Worm (Caenorhabditis elegans) whole organism, young adult: Measurements from ENCODE around the gene sri-6.
A peak's percentile ranks its signal among the peaks of the same experiment; 100 is the strongest.

ENCODE experiments used
- B0336.3 ChIP-seq: fragments of 200-800 bp; sonication (Bioruptor generic); IDR thresholded peaks from 2 replicates; pipeline ENCODE4 v1.3.6; 2022; ENCODE audit warnings: missing genetic modification characterization, missing compliant biosample characterization
- C06A6.2 ChIP-seq: fragments of 200-800 bp; sonication (Bioruptor generic); conservative IDR thresholded peaks from 2 replicates; pipeline ENCODE4 v1.3.6; 2022; ENCODE audit warnings: missing genetic modification characterization, missing compliant biosample characterization
- F22D6.2 ChIP-seq: sonication (generic microtip); optimal IDR thresholded peaks from 2 replicates; lab custom pipeline; 2016; ENCODE audit warnings: mild to moderate bottlenecking, missing genetic modification characterization, missing compliant biosample characterization
- F23B12.7 ChIP-seq: sonication (generic microtip); optimal IDR thresholded peaks from 2 replicates; lab custom pipeline; 2017; ENCODE audit warnings: missing genetic modification characterization, mild to moderate bottlenecking, missing compliant biosample characterization, antibody characterized with exemption, moderate library complexity; ENCODE audit not compliant: insufficient read depth
- T26A5.8 ChIP-seq: sonication (generic microtip); optimal IDR thresholded peaks from 2 replicates; lab custom pipeline; 2016; ENCODE audit warnings: missing genetic modification characterization, missing compliant biosample characterization
- Y95B8A.8 ChIP-seq: fragments of 200-800 bp; sonication (Bioruptor generic); IDR thresholded peaks from 2 replicates; pipeline ENCODE4 v1.3.6; 2022; ENCODE audit warnings: missing genetic modification reagents, missing genetic modification characterization, missing compliant biosample characterization
- ZK185.1 ChIP-seq: sonication (generic microtip); optimal IDR thresholded peaks from 2 replicates; lab custom pipeline; 2016; ENCODE audit warnings: mild to moderate bottlenecking, missing genetic modification characterization, missing compliant biosample characterization; ENCODE audit not compliant: poor library complexity, severe bottlenecking
- akir-1 ChIP-seq: fragments of 200-800 bp; sonication (Bioruptor generic); optimal IDR thresholded peaks from 2 replicates; lab custom pipeline; 2018; ENCODE audit warnings: mild to moderate bottlenecking, missing genetic modification characterization, moderate library complexity, missing compliant biosample characterization
- ama-1 ChIP-seq, 3 experiments: fragments of 150-350 bp in 1 of 3; sonication (generic microtip) in 2 of 3; optimal IDR thresholded peaks; 2 replicates each; lab custom pipeline; 2014 to 2018; ENCODE audit warnings: missing biosample characterization in 2 of 3, missing genetic modification characterization in 2 of 3, missing genetic modification reagents in 2 of 3
- aptf-2 ChIP-seq: fragments of 200-800 bp; sonication (Bioruptor generic); conservative IDR thresholded peaks from 2 replicates; pipeline ENCODE4 v1.3.6; 2022; ENCODE audit warnings: missing genetic modification reagents, missing genetic modification characterization, missing compliant biosample characterization
- attf-3 ChIP-seq: fragments of 200-800 bp; sonication (Bioruptor generic); conservative IDR thresholded peaks from 2 replicates; pipeline ENCODE4 v1.3.6; 2022; ENCODE audit warnings: missing genetic modification reagents, missing genetic modification characterization, missing compliant biosample characterization
- bed-2 ChIP-seq: fragments of 200-800 bp; sonication (Bioruptor generic); IDR thresholded peaks from 2 replicates; pipeline ENCODE4 v1.3.6; 2022; ENCODE audit warnings: missing genetic modification reagents, missing genetic modification characterization, missing compliant biosample characterization
- cebp-1 ChIP-seq, 2 experiments: fragments of 200-800 bp in 1 of 2; sonication (Bioruptor generic) in 1 of 2; sonication (generic microtip) in 1 of 2; IDR thresholded peaks in 1 of 2; optimal IDR thresholded peaks in 1 of 2; 2 replicates each; pipeline versions ENCODE4 v1.3.6 to Lab custom; 2017 to 2022; ENCODE audit warnings: missing compliant biosample characterization in 2 of 2, missing genetic modification characterization in 2 of 2, mild to moderate bottlenecking in 1 of 2, missing genetic modification reagents in 1 of 2, moderate library complexity in 1 of 2
- ceh-100 ChIP-seq: fragments of 200-800 bp; sonication (Bioruptor generic); IDR thresholded peaks from 2 replicates; pipeline ENCODE4 v1.3.6; 2022; ENCODE audit warnings: missing genetic modification reagents, missing genetic modification characterization, missing compliant biosample characterization
- ceh-40 ChIP-seq: fragments of 200-800 bp; sonication (Bioruptor generic); IDR thresholded peaks from 2 replicates; pipeline ENCODE4 v1.3.6; 2022; ENCODE audit warnings: missing genetic modification characterization, missing compliant biosample characterization
- ceh-91 ChIP-seq: fragments of 200-800 bp; sonication (Bioruptor generic); IDR thresholded peaks from 2 replicates; pipeline ENCODE4 v1.3.6; 2022; ENCODE audit warnings: missing genetic modification reagents, missing genetic modification characterization, missing compliant biosample characterization
- dox-1 ChIP-seq: fragments of 200-800 bp; sonication (Bioruptor generic); IDR thresholded peaks from 2 replicates; pipeline ENCODE4 v1.3.6; 2022; ENCODE audit warnings: missing genetic modification reagents, missing genetic modification characterization, missing compliant biosample characterization
- efl-1 ChIP-seq: fragments of 150-350 bp; optimal IDR thresholded peaks from 2 replicates; lab custom pipeline; 2014; ENCODE audit warnings: missing biosample characterization, missing genetic modification reagents, missing genetic modification characterization
- egl-18 ChIP-seq: fragments of 200-800 bp; sonication (Bioruptor generic); IDR thresholded peaks from 2 replicates; pipeline ENCODE4 v1.3.6; 2022; ENCODE audit warnings: missing genetic modification reagents, missing genetic modification characterization, missing compliant biosample characterization
- ekl-4 ChIP-seq: fragments of 200-800 bp; sonication (Bioruptor generic); IDR thresholded peaks from 2 replicates; pipeline ENCODE4 v1.3.6; 2022; ENCODE audit warnings: missing genetic modification reagents, missing genetic modification characterization, missing compliant biosample characterization
- hmg-20 ChIP-seq: fragments of 200-800 bp; sonication (Bioruptor generic); IDR thresholded peaks from 2 replicates; pipeline ENCODE4 v1.3.6; 2022; ENCODE audit warnings: missing genetic modification reagents, missing genetic modification characterization, missing compliant biosample characterization
- lag-1 ChIP-seq: fragments of 200-800 bp; sonication (Bioruptor generic); IDR thresholded peaks from 2 replicates; pipeline ENCODE4 v1.3.6; 2022; ENCODE audit warnings: missing genetic modification reagents, missing genetic modification characterization, missing compliant biosample characterization
- lin-35 ChIP-seq, 3 experiments: fragments of 150-350 bp in 2 of 3; sonication (generic microtip) in 1 of 3; optimal IDR thresholded peaks; 2 replicates each; lab custom pipeline; 2014 to 2018; ENCODE audit warnings: missing biosample characterization in 3 of 3, missing genetic modification characterization in 3 of 3, missing genetic modification reagents in 3 of 3
- lin-54 ChIP-seq: fragments of 200-800 bp; sonication (Bioruptor generic); optimal IDR thresholded peaks from 2 replicates; lab custom pipeline; 2018; ENCODE audit warnings: mild to moderate bottlenecking, missing genetic modification characterization, missing compliant biosample characterization
- madf-10 ChIP-seq: sonication (generic microtip); optimal IDR thresholded peaks from 2 replicates; lab custom pipeline; 2016; ENCODE audit warnings: mild to moderate bottlenecking, missing genetic modification characterization, missing compliant biosample characterization
- madf-3 ChIP-seq: fragments of 200-800 bp; sonication (Bioruptor generic); IDR thresholded peaks from 2 replicates; pipeline ENCODE4 v1.3.6; 2022; ENCODE audit warnings: missing genetic modification reagents, missing genetic modification characterization, missing compliant biosample characterization
- madf-6 ChIP-seq: fragments of 200-800 bp; sonication (Bioruptor generic); IDR thresholded peaks from 2 replicates; pipeline ENCODE4 v1.3.6; 2022; ENCODE audit warnings: missing genetic modification reagents, missing genetic modification characterization, missing compliant biosample characterization
- mcd-1 ChIP-seq: fragments of 200-800 bp; sonication (Bioruptor generic); IDR thresholded peaks from 2 replicates; pipeline ENCODE4 v1.3.6; 2022; ENCODE audit warnings: missing genetic modification reagents, missing genetic modification characterization, missing compliant biosample characterization
- mel-28 ChIP-seq: sonication (generic microtip); optimal IDR thresholded peaks from 2 replicates; lab custom pipeline; 2016; ENCODE audit warnings: borderline replicate concordance, mild to moderate bottlenecking, missing genetic modification characterization, missing compliant biosample characterization
- nfya-1 ChIP-seq: sonication (generic microtip); optimal IDR thresholded peaks from 2 replicates; lab custom pipeline; 2017; ENCODE audit warnings: antibody characterized with exemption, missing compliant biosample characterization, missing genetic modification characterization, borderline replicate concordance; ENCODE audit not compliant: insufficient read depth
- nhr-80 ChIP-seq: sonication (generic microtip); optimal IDR thresholded peaks from 2 replicates; lab custom pipeline; 2016; ENCODE audit warnings: missing genetic modification characterization, missing compliant biosample characterization
- pha-4 ChIP-seq: fragments of 150-350 bp; sonication (generic microtip); optimal IDR thresholded peaks from 2 replicates; lab custom pipeline; 2014; ENCODE audit warnings: missing biosample characterization, missing genetic modification reagents, missing genetic modification characterization
- rec-8 ChIP-seq, 2 experiments: sonication (generic microtip); optimal IDR thresholded peaks; 2 replicates each; lab custom pipeline; 2016; ENCODE audit warnings: mild to moderate bottlenecking in 2 of 2, missing genetic modification characterization in 2 of 2, missing genetic modification reagents in 2 of 2, missing genotype in 2 of 2, missing biosample characterization in 1 of 2, missing compliant biosample characterization in 1 of 2, moderate library complexity in 1 of 2
- repo-1 ChIP-seq: sonication (generic microtip); optimal IDR thresholded peaks from 2 replicates; lab custom pipeline; 2017; ENCODE audit warnings: mild to moderate bottlenecking, missing genetic modification characterization, missing compliant biosample characterization
- rpc-1 ChIP-seq, 2 experiments: fragments of 150-350 bp in 1 of 2; sonication (generic microtip) in 1 of 2; optimal IDR thresholded peaks; 2 replicates each; lab custom pipeline; 2014 to 2018; ENCODE audit warnings: missing biosample characterization in 1 of 2, missing genetic modification characterization in 1 of 2, missing genetic modification reagents in 1 of 2, missing genotype in 1 of 2
- snpc-1.3 ChIP-seq: sonication (generic microtip); optimal IDR thresholded peaks from 2 replicates; lab custom pipeline; 2017; ENCODE audit warnings: missing genetic modification characterization, mild to moderate bottlenecking, missing compliant biosample characterization, antibody characterized with exemption, moderate library complexity, missing genotype, missing genetic modification reagents; ENCODE audit not compliant: insufficient read depth
- snpc-4 ChIP-seq, 5 experiments: fragments of 150-350 bp in 1 of 5; sonication (generic microtip) in 4 of 5; optimal IDR thresholded peaks; 2 replicates each; lab custom pipeline; 2014 to 2018; ENCODE audit warnings: missing genetic modification characterization in 5 of 5, missing biosample characterization in 3 of 5, antibody characterized with exemption in 2 of 5, mild to moderate bottlenecking in 2 of 5, missing compliant biosample characterization in 2 of 5, missing genotype in 2 of 5, moderate library complexity in 2 of 5, missing genetic modification reagents in 1 of 5
- tbp1 ChIP-seq: fragments of 200-800 bp; sonication (Bioruptor generic); optimal IDR thresholded peaks from 2 replicates; lab custom pipeline; 2018; ENCODE audit warnings: mild to moderate bottlenecking, missing genetic modification characterization, missing compliant biosample characterization
- xnd-1 ChIP-seq: sonication (generic microtip); optimal IDR thresholded peaks from 2 replicates; lab custom pipeline; 2016; ENCODE audit warnings: missing genotype, missing genetic modification reagents, missing genetic modification characterization, missing compliant biosample characterization
- ztf-18 ChIP-seq: sonication (generic microtip); optimal IDR thresholded peaks from 2 replicates; lab custom pipeline; 2016; ENCODE audit warnings: missing genotype, mild to moderate bottlenecking, missing genetic modification characterization, missing compliant biosample characterization
- ztf-26 ChIP-seq: sonication (generic microtip); optimal IDR thresholded peaks from 2 replicates; lab custom pipeline; 2017; ENCODE audit warnings: missing genetic modification characterization, missing compliant biosample characterization
- ztf-28 ChIP-seq: fragments of 200-800 bp; sonication (Bioruptor generic); IDR thresholded peaks from 2 replicates; pipeline ENCODE4 v1.3.6; 2022; ENCODE audit warnings: missing genetic modification reagents, missing genetic modification characterization, missing compliant biosample characterization

sri-6 gene

DNA sequence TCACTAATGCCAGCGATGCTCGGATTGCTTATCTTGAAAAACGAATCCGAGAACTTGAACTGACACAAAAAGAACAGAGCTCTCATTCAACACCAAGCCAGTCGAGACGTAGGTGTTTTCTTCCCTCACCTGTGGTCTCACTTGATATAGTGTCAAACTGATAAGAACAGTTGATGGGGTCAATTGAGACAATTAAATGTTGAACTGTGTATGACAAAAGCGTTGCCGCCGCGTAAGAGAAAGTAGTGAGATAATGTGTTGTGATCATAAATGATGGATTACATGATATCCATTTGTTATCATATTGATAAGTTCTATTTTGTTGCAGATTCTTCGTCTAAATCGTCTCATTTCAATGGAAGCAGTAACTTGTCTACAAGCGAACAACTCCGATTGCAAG is 11.8 kb upstream of the sri-6 start:
- peak; percentile 22 for TF ChIP-seq nhr-80 (tag; lab: Kevin White, UChicago)
- no peak for TF ChIP-seq hmg-20 (GFP tag; lab: Robert Waterston, UW)
- TF ChIP-seq aptf-2 = no peak

DNA sequence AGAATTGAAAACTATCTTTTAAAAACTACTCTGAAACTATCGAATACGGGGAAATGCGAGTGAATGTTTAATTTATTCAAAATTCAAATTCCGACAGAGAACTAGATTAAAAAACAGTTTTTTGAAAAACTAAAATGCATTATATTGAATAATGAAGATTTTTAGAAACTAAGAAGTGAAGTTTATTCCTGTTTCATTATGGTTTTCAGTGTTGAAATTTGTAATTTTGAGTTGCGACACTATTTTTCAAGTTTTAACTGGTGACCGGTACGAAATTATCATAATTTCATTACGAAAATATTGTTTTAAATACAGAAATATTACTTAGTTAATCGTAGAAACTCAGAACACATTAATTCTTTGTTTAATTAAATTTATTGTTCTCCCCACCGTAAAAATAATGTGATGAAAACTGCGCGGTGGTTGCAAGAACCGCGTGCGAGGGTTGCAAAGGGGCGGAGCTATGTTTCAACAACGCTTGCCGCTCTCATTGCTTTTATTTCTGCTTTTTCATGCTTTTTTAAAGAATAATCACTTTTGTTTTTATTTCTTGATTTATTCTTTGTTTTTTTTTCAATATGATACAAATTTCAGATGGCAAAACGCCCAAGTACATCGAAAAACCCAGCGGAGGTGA is 9.2 kb upstream of the sri-6 start, which contains the start of gene him-17:
TSS of gene him-17 (plus strand) at position 595 of the 637 bp plus-strand sequence.
- TF ChIP-seq mel-28 (tag; lab: Kevin White, UChicago) = no peak
- peak in 1 of 3 experiments; percentile 17 for TF ChIP-seq lin-35 (GFP tag; optimal IDR thresholded peaks at IDR 0.05; lab: Kevin White, UChicago)
- no peak for TF ChIP-seq xnd-1 (tag; lab: Kevin White, UChicago)
- no peak for TF ChIP-seq cebp-1 (GFP tag; IDR thresholded peaks at IDR 0.05; lab: Robert Waterston, UW)
- peak; percentile 45 for TF ChIP-seq cebp-1 (tag; optimal IDR thresholded peaks at IDR 0.05; lab: Kevin White, UChicago)
- no peak for TF ChIP-seq madf-10 (tag; lab: Kevin White, UChicago)
- no peak for TF ChIP-seq ZK185.1
- TF ChIP-seq ztf-26 = no peak
- TF ChIP-seq ceh-100 (GFP tag; lab: Robert Waterston, UW) = peak; percentile 41; the same call in 1 of the 2 replicates
- TF ChIP-seq ztf-28 (GFP tag; lab: Robert Waterston, UW) = no peak
- no peak for TF ChIP-seq akir-1 (GFP tag; lab: Kevin White, UChicago)
- no peak for TF ChIP-seq ztf-18 (tag; lab: Kevin White, UChicago)
- no peak for TF ChIP-seq ekl-4 (GFP tag; lab: Robert Waterston, UW)
- no peak for TF ChIP-seq snpc-4 (GFP tag; optimal IDR thresholded peaks at IDR 0.05; lab: Kevin White, UChicago)
- TF ChIP-seq snpc-4 (tag; optimal IDR thresholded peaks at IDR 0.05; lab: Kevin White, UChicago) = peak in 2 of 4 experiments; percentile 2 to 22
- TF ChIP-seq B0336.3 (GFP tag; lab: Robert Waterston, UW) = peak; percentile 54; the same call in 1 of the 2 replicates
- TF ChIP-seq ceh-91 (GFP tag; lab: Robert Waterston, UW) = no peak
- TF ChIP-seq dox-1 (GFP tag; lab: Robert Waterston, UW) = peak; percentile 61; the same call in 1 of the 2 replicates
- peak; percentile 10 for TF ChIP-seq snpc-1.3
- no peak for TF ChIP-seq T26A5.8 (tag; lab: Kevin White, UChicago)
- TF ChIP-seq tbp1 (GFP tag; lab: Kevin White, UChicago) = no peak
- no peak for TF ChIP-seq rec-8 (tag; optimal IDR thresholded peaks at IDR 0.05; lab: Kevin White, UChicago)
- TF ChIP-seq madf-6 = peak; percentile 56
- no peak for TF ChIP-seq pha-4
- TF ChIP-seq lin-54 = no peak
- no peak for TF ChIP-seq F22D6.2
- TF ChIP-seq C06A6.2 (GFP tag; lab: Robert Waterston, UW) = no peak
- no peak for TF ChIP-seq ceh-40
- no peak for TF ChIP-seq nfya-1 (tag; lab: Kevin White, UChicago)
- TF ChIP-seq lag-1 (GFP tag; lab: Robert Waterston, UW) = no peak
- TF ChIP-seq mcd-1 = peak; percentile 44
- peak; percentile 38 for TF ChIP-seq rpc-1 (optimal IDR thresholded peaks at IDR 0.05; lab: Kevin White, UChicago)
- no peak for TF ChIP-seq rpc-1 (tag; optimal IDR thresholded peaks at IDR 0.05; lab: Kevin White, UChicago)
- TF ChIP-seq hmg-20 (GFP tag; lab: Robert Waterston, UW) = no peak
- TF ChIP-seq F23B12.7 (tag; lab: Kevin White, UChicago) = peak; percentile 49
- TF ChIP-seq madf-3 (GFP tag; lab: Robert Waterston, UW) = peak; percentile 33; the same call in 1 of the 2 replicates
- no peak for TF ChIP-seq Y95B8A.8 (GFP tag; lab: Robert Waterston, UW)
- no peak for TF ChIP-seq attf-3
- peak; percentile 3 for TF ChIP-seq efl-1
- peak; percentile 13 for TF ChIP-seq repo-1 (tag; lab: Kevin White, UChicago)
- no peak for TF ChIP-seq ama-1 (optimal IDR thresholded peaks at IDR 0.05; lab: Kevin White, UChicago)
- peak in 1 of 2 experiments; percentile 20 for TF ChIP-seq ama-1 (GFP tag; optimal IDR thresholded peaks at IDR 0.05; lab: Kevin White, UChicago)
- TF ChIP-seq bed-2 = no peak
- TF ChIP-seq egl-18 (GFP tag; lab: Robert Waterston, UW) = no peak
